Worm (Caenorhabditis elegans): ENCODE results near the gene C45G9.6.

DNA sequence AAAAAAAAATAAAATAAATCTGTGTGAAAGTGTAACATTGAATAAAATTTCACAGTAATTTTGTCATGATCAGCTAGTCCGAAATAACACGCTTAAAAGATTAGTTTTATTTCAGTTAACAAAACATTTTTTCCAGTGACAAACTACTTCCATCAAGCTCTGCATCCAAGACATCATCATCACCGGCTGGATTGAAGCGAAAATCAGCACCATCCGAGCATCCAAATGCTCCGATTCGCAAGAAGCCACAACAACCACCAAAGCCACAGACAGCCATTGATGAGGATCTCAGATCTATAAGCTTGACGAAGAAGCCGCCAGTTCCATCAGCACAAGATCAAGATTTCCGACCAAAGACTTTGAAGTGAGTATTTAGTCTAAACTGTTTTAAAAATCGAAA lies 9.0 kb upstream of the C45G9.6 start:
- TF ChIP-seq ama-1 (optimal IDR thresholded peaks at IDR 0.05) (no peak), ZK546.5 (tag; optimal IDR thresholded peaks at IDR 0.05) (no peak), nhr-25 (tag; optimal IDR thresholded peaks at IDR 0.05) (no peak), elt-1 (tag; optimal IDR thresholded peaks at IDR 0.05) (no peak), ceh-9 (tag; optimal IDR thresholded peaks at IDR 0.05) (no peak), nhr-237 (tag; optimal IDR thresholded peaks at IDR 0.05) (no peak), skn-1 (tag; optimal IDR thresholded peaks at IDR 0.05) (no peak), unc-62 (GFP tag; optimal IDR thresholded peaks at IDR 0.05) (no peak), fkh-2 (tag; optimal IDR thresholded peaks at IDR 0.05) (no peak)
